Worm (Caenorhabditis elegans) whole organism, L4/young adult: Measurements from ENCODE around the gene cap-1.
"Not testable (repeated sequence)": the region's sequence is repeated elsewhere in the genome, so short reads cannot be mapped to it uniquely, and the experiment has no call there.

Experiments
- W03F9.2 ChIP-seq: fragments of 150-350 bp; optimal IDR thresholded peaks from 2 replicates; lab custom pipeline; 2014; ENCODE audit warnings: missing biosample characterization, missing genetic modification characterization
- dao-5 ChIP-seq: sonication (generic microtip); optimal IDR thresholded peaks from 2 replicates; lab custom pipeline; 2016; ENCODE audit warnings: missing genotype, missing genetic modification characterization, moderate library complexity, missing compliant biosample characterization
- him-1 ChIP-seq: sonication (generic microtip); optimal IDR thresholded peaks from 2 replicates; lab custom pipeline; 2016; ENCODE audit warnings: missing genotype, missing genetic modification reagents, missing genetic modification characterization, missing compliant biosample characterization

cap-1 gene

ce11 chrIV:7230198-7230597, at the start of gene cap-1:
Gene cap-1, minus strand, starts transcription at chrIV:7230223.
- no peak for TF ChIP-seq dao-5
- peak; percentile 91 for TF ChIP-seq W03F9.2 (tag; lab: Kevin White, UChicago)
- no peak for TF ChIP-seq him-1

DNA sequence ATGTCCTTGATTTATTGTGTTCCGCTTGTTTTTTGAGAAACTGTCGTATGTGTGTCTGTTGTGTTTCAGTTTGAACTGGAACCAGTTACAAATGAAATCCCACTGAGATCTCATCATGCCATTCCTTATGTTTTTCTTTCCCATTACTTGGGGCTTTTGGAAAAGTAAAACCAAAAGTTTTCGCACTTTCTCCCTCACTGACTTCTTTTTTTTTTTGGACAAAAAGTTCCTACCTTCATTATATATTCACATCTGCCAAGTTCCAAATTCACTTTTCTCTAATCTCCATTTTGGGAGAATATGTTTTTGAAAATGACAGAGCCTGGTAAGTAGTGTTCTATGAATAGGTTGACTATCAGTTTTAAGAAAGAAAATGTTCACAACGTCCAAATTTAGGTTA, 46.6 kb upstream of the cap-1 start, which contains the start of gene C06E4.2:
Gene C06E4.2, plus strand, starts transcription at position 301 of the 400 bp plus-strand sequence.
- TF ChIP-seq him-1, result no peak
- no peak for TF ChIP-seq dao-5
- TF ChIP-seq W03F9.2 (tag; lab: Kevin White, UChicago), result no peak

DNA sequence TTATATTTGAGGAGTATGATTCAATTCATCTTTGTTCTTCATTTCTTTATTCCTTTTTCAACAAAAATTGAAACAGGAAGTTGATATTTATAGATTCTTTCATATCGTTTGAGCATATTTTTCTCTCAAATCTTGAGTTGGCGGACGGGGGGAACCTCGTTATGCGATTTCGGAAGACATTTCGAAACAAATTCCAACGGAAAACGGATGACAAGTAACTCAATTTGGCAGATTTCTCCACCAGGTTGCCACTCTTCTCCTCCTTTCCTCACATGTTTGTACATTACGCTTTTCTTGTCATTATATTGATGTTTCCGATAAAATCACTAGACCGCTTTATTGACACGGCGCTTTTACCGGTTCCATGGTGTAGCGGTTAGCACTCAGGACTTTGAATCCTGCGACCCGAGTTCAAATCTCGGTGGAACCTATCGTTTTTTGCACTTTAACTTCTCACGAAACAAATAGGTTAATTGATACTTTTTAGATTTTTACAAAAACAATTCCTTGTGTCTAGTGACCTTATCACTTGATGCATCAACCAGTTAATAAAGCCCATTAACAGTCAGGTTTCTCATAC, 45.0 kb upstream of the cap-1 start:
- TF ChIP-seq W03F9.2 (tag; lab: Kevin White, UChicago) (no peak), him-1 (no peak), dao-5 (no peak)

- TF ChIP-seq W03F9.2 (tag; lab: Kevin White, UChicago) (no peak), him-1 (no peak), dao-5 (no peak)
Measured at ce11 chrIV:7263137-7263536, 33.1 kb upstream of the cap-1 start, which contains the start of gene glb-2. Gene glb-2, minus strand, starts transcription at chrIV:7263237.

ce11 chrIV:7260587-7260986, 30.6 kb upstream of the cap-1 start, which contains the start of gene C06E4.3:
Gene C06E4.3, plus strand, starts transcription at chrIV:7260875.
- no peak for TF ChIP-seq dao-5
- TF ChIP-seq him-1, result no peak
- no peak for TF ChIP-seq W03F9.2 (tag; lab: Kevin White, UChicago)

- no peak for TF ChIP-seq W03F9.2 (tag; lab: Kevin White, UChicago)
- TF ChIP-seq dao-5, result no peak
- no peak for TF ChIP-seq him-1
Measured at ce11 chrIV:7258253-7258652, 28.2 kb upstream of the cap-1 start, which contains the start of gene C06E4.6. Gene C06E4.6, minus strand, starts transcription at chrIV:7258303.

ce11 chrIV:7254690-7255089, 24.7 kb upstream of the cap-1 start, which contains the start of gene C06E4.5:
Gene C06E4.5, plus strand, starts transcription at chrIV:7254990.
- not testable (repeated sequence) for TF ChIP-seq W03F9.2 (tag; lab: Kevin White, UChicago); him-1; dao-5

DNA sequence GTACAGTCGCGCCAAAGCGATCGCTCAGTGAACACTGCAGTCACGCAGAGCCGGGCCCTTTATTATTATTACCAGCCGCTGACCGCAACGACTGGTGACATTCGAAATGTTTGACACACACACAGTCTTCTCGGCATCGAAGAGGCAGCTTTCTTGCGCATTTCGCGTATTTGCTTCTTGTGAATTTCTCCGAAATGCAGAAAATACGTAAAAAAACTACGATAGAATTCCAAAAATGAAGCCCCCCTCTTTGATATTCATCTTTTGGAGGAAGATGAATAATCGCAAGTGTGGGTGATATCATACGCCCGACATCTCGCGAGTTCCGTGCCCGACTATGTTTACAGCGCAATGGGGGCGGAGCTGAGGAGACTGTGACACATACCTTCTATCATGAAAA, 23.2 kb upstream of the cap-1 start:
- TF ChIP-seq W03F9.2 (tag; lab: Kevin White, UChicago) (no peak), dao-5 (no peak), him-1 (no peak)

ce11 chrIV:7250158-7250557, 20.1 kb upstream of the cap-1 start, which contains the start of gene D2024.18:
Gene D2024.18, plus strand, starts transcription at chrIV:7250458.
- TF ChIP-seq W03F9.2 (tag; lab: Kevin White, UChicago) (no peak), dao-5 (no peak), him-1 (no peak)

- TF ChIP-seq him-1; W03F9.2 (tag; lab: Kevin White, UChicago); dao-5: not testable (repeated sequence)
Measured at ce11 chrIV:7247243-7247642, 17.2 kb upstream of the cap-1 start, which contains the start of gene D2024.1. Gene D2024.1, plus strand, starts transcription at chrIV:7247543.

- no peak for TF ChIP-seq W03F9.2 (tag; lab: Kevin White, UChicago)
- TF ChIP-seq him-1, result no peak
- no peak for TF ChIP-seq dao-5
Measured at ce11 chrIV:7246553-7246952, 16.5 kb upstream of the cap-1 start, which contains the start of gene col-114. Gene col-114, minus strand, starts transcription at chrIV:7246653.

DNA sequence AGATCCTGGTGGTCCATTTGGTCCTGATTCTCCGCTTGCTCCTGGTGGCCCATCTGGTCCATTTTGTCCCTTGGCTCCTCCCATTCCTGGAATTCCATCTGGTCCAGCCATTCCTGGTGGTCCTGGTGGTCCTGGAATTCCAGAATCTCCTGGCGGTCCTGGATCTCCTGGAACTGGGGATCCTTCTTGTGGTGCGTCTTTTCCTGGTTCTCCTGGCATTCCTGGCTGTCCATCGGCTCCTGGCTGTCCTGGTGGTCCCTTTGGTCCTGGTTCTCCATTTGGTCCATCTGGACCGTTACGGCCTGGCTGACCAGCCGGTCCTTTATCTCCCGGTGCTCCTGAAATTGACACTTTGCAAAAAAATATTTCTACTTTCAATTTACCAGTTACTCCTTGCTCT, 15.6 kb upstream of the cap-1 start:
- TF ChIP-seq dao-5, result no peak
- no peak for TF ChIP-seq him-1
- no peak for TF ChIP-seq W03F9.2 (tag; lab: Kevin White, UChicago)

ce11 chrIV:7243913-7244312, 13.9 kb upstream of the cap-1 start, which contains the start of gene afmd-1:
Gene afmd-1, plus strand, starts transcription at chrIV:7244228.
- TF ChIP-seq dao-5 (no peak), him-1 (no peak), W03F9.2 (tag; lab: Kevin White, UChicago) (no peak)

DNA sequence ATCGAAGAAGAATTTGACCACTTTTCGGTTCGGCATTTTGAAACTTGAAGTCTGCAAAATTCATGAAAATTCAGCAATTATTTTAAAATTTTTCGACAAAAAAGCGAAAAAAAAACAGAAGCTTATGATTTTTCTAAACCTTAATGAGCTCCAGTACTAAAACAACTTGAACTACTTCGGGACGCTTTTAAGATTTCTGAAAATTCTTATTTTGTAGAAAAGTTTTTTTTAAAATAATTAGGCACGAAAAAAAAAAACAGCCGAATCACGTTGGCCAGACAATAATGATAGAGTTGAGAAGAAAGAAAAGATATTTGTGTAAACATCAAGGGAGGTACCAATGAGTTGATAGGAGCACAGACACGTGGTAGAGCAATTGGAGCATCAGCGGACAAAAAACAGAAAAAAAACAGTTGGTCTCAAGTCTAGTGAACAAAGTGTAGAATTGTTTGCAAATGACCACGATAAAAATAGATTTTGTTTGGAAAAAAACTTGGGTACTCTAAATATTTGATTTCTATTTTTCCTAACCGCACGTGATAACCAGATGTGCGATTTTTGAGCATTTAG, 12.3 kb upstream of the cap-1 start, which contains the start of gene gstk-2:
Gene gstk-2, minus strand, starts transcription at position 51 of the 570 bp plus-strand sequence.
- TF ChIP-seq dao-5, result no peak
- no peak for TF ChIP-seq W03F9.2 (tag; lab: Kevin White, UChicago)
- no peak for TF ChIP-seq him-1

ce11 chrIV:7240564-7240963, 10.5 kb upstream of the cap-1 start:
- TF ChIP-seq dao-5 (no peak), him-1 (no peak), W03F9.2 (tag; lab: Kevin White, UChicago) (no peak)
